Fruit fly (Drosophila melanogaster): ENCODE measurements around the gene Wdr81.
A peak's percentile ranks its signal among the peaks of the same experiment; 100 is the strongest.

The Wdr81 gene

dm6 chr2L:11965610-11966594, 54.9 kb downstream of the Wdr81 start (continued):
- TF ChIP-seq fd85E (GFP tag; optimal IDR thresholded peaks at IDR 0.05), result no peak
- peak; percentile 39 for TF ChIP-seq CG8632 (GFP tag; optimal IDR thresholded peaks at IDR 0.05)
- TF ChIP-seq CG7368 (GFP tag; optimal IDR thresholded peaks at IDR 0.05), result no peak
- TF ChIP-seq Ets21C (GFP tag; optimal IDR thresholded peaks at IDR 0.05), result peak; percentile 37
- no peak for TF ChIP-seq CG16779 (tag; optimal IDR thresholded peaks at IDR 0.05)
- TF ChIP-seq CG6792 (GFP tag; optimal IDR thresholded peaks at IDR 0.05), result peak; percentile 20
- TF ChIP-seq salr (GFP tag; optimal IDR thresholded peaks at IDR 0.05), result peak in 1 of 2 experiments; percentile 5
- TF ChIP-seq Sox14 (GFP tag; optimal IDR thresholded peaks at IDR 0.05), result peak; percentile 42
- no peak for TF ChIP-seq net (GFP tag; optimal IDR thresholded peaks at IDR 0.05)
- no peak for TF ChIP-seq cyc (GFP tag; optimal IDR thresholded peaks at IDR 0.05)
- peak; percentile 15 for TF ChIP-seq pdm3 (GFP tag; optimal IDR thresholded peaks at IDR 0.05)
- peak; percentile 67 for TF ChIP-seq fd59A (GFP tag; optimal IDR thresholded peaks at IDR 0.05)
- TF ChIP-seq Blimp-1 (GFP tag; optimal IDR thresholded peaks at IDR 0.05), result peak; percentile 84
- peak; percentile 54 for TF ChIP-seq Met (GFP tag; optimal IDR thresholded peaks at IDR 0.05)
- TF ChIP-seq spab (GFP tag; optimal IDR thresholded peaks at IDR 0.05), result no peak
- TF ChIP-seq CG15336 (GFP tag; IDR thresholded peaks at IDR 0.05), result no peak
- no peak for TF ChIP-seq CG1621 (tag; optimal IDR thresholded peaks at IDR 0.05)
- TF ChIP-seq vri (GFP tag; optimal IDR thresholded peaks at IDR 0.05), result no peak
- no peak for TF ChIP-seq CG10669 (GFP tag; optimal IDR thresholded peaks at IDR 0.05)
- TF ChIP-seq CG11294 (GFP tag; IDR thresholded peaks at IDR 0.05), result no peak
